Fruit fly (Drosophila melanogaster) whole organism, pupa: ENCODE measurements around the gene CG45049.

Experiments used
- CG14655 ChIP-seq: fragments of 200-800 bp; sonication (Bioruptor generic); optimal IDR thresholded peaks from 3 replicates; lab custom pipeline; 2017; ENCODE audit warnings: mild to moderate bottlenecking, missing biosample characterization, missing genetic modification reagents, missing genetic modification characterization
- CG15710 ChIP-seq: fragments of 200-800 bp; sonication (Bioruptor generic); optimal IDR thresholded peaks from 2 replicates; lab custom pipeline; 2018; ENCODE audit warnings: missing biosample characterization, mild to moderate bottlenecking, missing genetic modification characterization, moderate library complexity
- CG32121 ChIP-seq: fragments of 200-800 bp; sonication (Bioruptor generic); IDR thresholded peaks from 2 replicates; pipeline ENCODE4 v1.3.6; 2022; ENCODE audit warnings: missing biosample characterization, missing genetic modification characterization
- CG34367 ChIP-seq: fragments of 200-800 bp; sonication (Bioruptor generic); optimal IDR thresholded peaks from 2 replicates; lab custom pipeline; 2018; ENCODE audit warnings: missing biosample characterization, mild to moderate bottlenecking, missing genetic modification characterization
- CG8301 ChIP-seq: fragments of 200-800 bp; sonication (Bioruptor generic); optimal IDR thresholded peaks from 2 replicates; lab custom pipeline; 2018; ENCODE audit warnings: missing biosample characterization, mild to moderate bottlenecking, missing genetic modification characterization
- D1 ChIP-seq: fragments of 200-800 bp; sonication (Bioruptor generic); optimal IDR thresholded peaks from 2 replicates; lab custom pipeline; 2018; ENCODE audit warnings: missing biosample characterization, mild to moderate bottlenecking, missing genetic modification characterization, moderate library complexity
- EcR ChIP-seq: fragments of 200-800 bp; sonication (Bioruptor generic); optimal IDR thresholded peaks from 3 replicates; lab custom pipeline; 2019; ENCODE audit warnings: missing biosample characterization, missing genetic modification characterization, mild to moderate bottlenecking, moderate library complexity, missing genetic modification reagents
- Ets98B ChIP-seq: fragments of 200-800 bp; sonication (Bioruptor generic); IDR thresholded peaks from 2 replicates; pipeline ENCODE4 v1.3.6; 2022; ENCODE audit warnings: missing biosample characterization, missing genetic modification characterization
- Snoo ChIP-seq: fragments of 200-800 bp; sonication (Bioruptor generic); optimal IDR thresholded peaks from 3 replicates; lab custom pipeline; 2017; ENCODE audit warnings: missing biosample characterization, mild to moderate bottlenecking, missing genetic modification characterization, inconsistent platforms
- gl ChIP-seq: fragments of 200-800 bp; sonication (Bioruptor generic); optimal IDR thresholded peaks from 2 replicates; lab custom pipeline; 2018; ENCODE audit warnings: missing biosample characterization, mild to moderate bottlenecking, missing genetic modification characterization

DNA sequence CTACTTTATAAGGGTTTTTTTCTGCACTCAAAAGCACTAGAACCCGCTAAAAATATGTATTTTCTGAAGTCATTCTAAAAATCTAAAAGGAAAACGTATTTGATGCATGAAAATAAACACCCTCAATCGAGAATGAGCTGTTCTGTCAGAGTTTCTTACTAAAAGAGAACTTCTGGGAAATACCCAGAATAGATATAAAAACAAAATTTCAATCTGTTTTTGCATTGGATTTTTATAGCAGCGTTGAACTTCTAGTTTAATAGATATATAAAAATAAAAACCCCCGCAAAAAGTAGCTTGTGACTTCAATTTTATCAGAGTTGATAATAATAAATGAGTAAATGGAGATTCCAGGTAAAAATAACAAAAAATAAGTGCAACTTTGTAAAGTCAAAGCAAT lies 8.4 kb upstream of the CG45049 start:
- no peak for TF ChIP-seq EcR (GFP tag; lab: Kevin White, UChicago)
- TF ChIP-seq D1 (tag; lab: Kevin White, UChicago) = no peak
- TF ChIP-seq Snoo = no peak
- TF ChIP-seq CG34367 (tag; lab: Kevin White, UChicago) = no peak
- TF ChIP-seq CG8301 (tag; lab: Kevin White, UChicago) = no peak
- no peak for TF ChIP-seq gl
- no peak for TF ChIP-seq CG14655
- no peak for TF ChIP-seq CG15710 (tag; lab: Kevin White, UChicago)
- no peak for TF ChIP-seq Ets98B
- no peak for TF ChIP-seq CG32121
